Fruit fly (Drosophila melanogaster) whole organism, wandering third instar larva: ENCODE measurements around the gene Gr98b.

Experiments
- Abd-B ChIP-seq: fragments of >200 bp; optimal IDR thresholded peaks from 2 replicates; lab custom pipeline; 2017; ENCODE audit warnings: missing biosample characterization, missing genetic modification characterization
- CG32264 ChIP-seq: fragments of 200-800 bp; sonication (Bioruptor generic); optimal IDR thresholded peaks from 2 replicates; lab custom pipeline; 2016; ENCODE audit warnings: missing biosample characterization, missing genetic modification characterization
- CG9705 ChIP-seq: fragments of 200-800 bp; sonication (Bioruptor generic); optimal IDR thresholded peaks from 2 replicates; lab custom pipeline; 2018; ENCODE audit warnings: missing biosample characterization, mild to moderate bottlenecking, missing genetic modification characterization
- CrebA ChIP-seq: fragments of 200-800 bp; sonication (Bioruptor generic); optimal IDR thresholded peaks from 2 replicates; lab custom pipeline; 2016; ENCODE audit warnings: missing biosample characterization, mild to moderate bottlenecking, missing genetic modification characterization, borderline replicate concordance
- Dfd ChIP-seq: fragments of >200 bp; optimal IDR thresholded peaks from 2 replicates; lab custom pipeline; 2017; ENCODE audit warnings: missing biosample characterization, missing genetic modification characterization
- Dif ChIP-seq: fragments of 200-275, 200-300 bp; sonication (Bioruptor generic); optimal IDR thresholded peaks from 2 replicates; lab custom pipeline; 2018; ENCODE audit warnings: missing biosample characterization, missing genetic modification characterization; ENCODE audit not compliant: partially characterized antibody
- GATAd ChIP-seq: sonication (Bioruptor generic); optimal IDR thresholded peaks from 2 replicates; lab custom pipeline; 2016; ENCODE audit warnings: missing biosample characterization, missing genetic modification characterization
- HLH106 ChIP-seq: fragments of 200-800 bp; optimal IDR thresholded peaks from 3 replicates; lab custom pipeline; 2019; ENCODE audit warnings: missing biosample characterization, mild to moderate bottlenecking, missing genetic modification characterization, moderate library complexity
- Hnf4 ChIP-seq: fragments of 200-800 bp; sonication (Bioruptor generic); optimal IDR thresholded peaks from 2 replicates; lab custom pipeline; 2016; ENCODE audit warnings: missing biosample characterization, mild to moderate bottlenecking, missing genetic modification characterization
- Hr78 ChIP-seq: fragments of >200 bp; optimal IDR thresholded peaks from 2 replicates; lab custom pipeline; 2017; ENCODE audit warnings: missing biosample characterization, missing genetic modification characterization
- Hr83 ChIP-seq: fragments of 200-300 bp; sonication (Bioruptor generic); optimal IDR thresholded peaks from 2 replicates; lab custom pipeline; 2016; ENCODE audit warnings: missing biosample characterization, mild to moderate bottlenecking, missing genetic modification characterization, moderate library complexity; ENCODE audit not compliant: poor library complexity, severe bottlenecking
- Jra ChIP-seq: sonication (Bioruptor generic); optimal IDR thresholded peaks from 2 replicates; lab custom pipeline; 2016; ENCODE audit warnings: missing biosample characterization, missing genetic modification characterization
- Mio ChIP-seq: sonication (Bioruptor generic); optimal IDR thresholded peaks from 2 replicates; lab custom pipeline; 2016; ENCODE audit warnings: missing biosample characterization, missing genetic modification characterization
- Myc ChIP-seq: fragments of >200 bp; optimal IDR thresholded peaks from 2 replicates; lab custom pipeline; 2017
- N ChIP-seq: fragments of >200 bp; optimal IDR thresholded peaks from 2 replicates; lab custom pipeline; 2018; ENCODE audit warnings: missing biosample characterization, missing external identifiers, missing genetic modification characterization
- OdsH ChIP-seq: fragments of 200-800 bp; sonication (Bioruptor generic); optimal IDR thresholded peaks from 2 replicates; lab custom pipeline; 2016; ENCODE audit warnings: missing biosample characterization, mild to moderate bottlenecking, missing genetic modification characterization
- Rel ChIP-seq, 2 experiments: fragments of 200-800 bp; sonication (Bioruptor generic) in 1 of 2; optimal IDR thresholded peaks; 2 replicates in 1 of 2; 3 replicates in 1 of 2; lab custom pipeline; 2016 to 2019; ENCODE audit warnings: mild to moderate bottlenecking in 2 of 2, missing biosample characterization in 2 of 2, missing genetic modification characterization in 2 of 2, moderate library complexity in 1 of 2
- Sp1 ChIP-seq: fragments of 200-800 bp; sonication (Bioruptor generic); optimal IDR thresholded peaks from 3 replicates; lab custom pipeline; 2019; ENCODE audit warnings: missing biosample characterization, mild to moderate bottlenecking, missing genetic modification characterization, moderate library complexity
- Vsx2 ChIP-seq: fragments of 200-300, 225-300 bp; sonication (Bioruptor generic); optimal IDR thresholded peaks from 2 replicates; lab custom pipeline; 2018; ENCODE audit warnings: missing biosample characterization, missing genetic modification characterization; ENCODE audit not compliant: partially characterized antibody
- br ChIP-seq: fragments of 200-800 bp; sonication (Bioruptor generic); optimal IDR thresholded peaks from 2 replicates; lab custom pipeline; 2016; ENCODE audit warnings: missing biosample characterization, missing genetic modification characterization
- brk ChIP-seq: fragments of 200-800 bp; sonication (Bioruptor generic); optimal IDR thresholded peaks from 2 replicates; lab custom pipeline; 2016; ENCODE audit warnings: missing biosample characterization, mild to moderate bottlenecking, missing genetic modification characterization
- dl ChIP-seq, 2 experiments: fragments of 175-275, 200-275 bp in 1 of 2; fragments of 200-275 bp in 1 of 2; sonication (Bioruptor generic); optimal IDR thresholded peaks; lab custom pipeline; 2018; ENCODE audit warnings: mild to moderate bottlenecking in 2 of 2, missing biosample characterization in 2 of 2, missing genetic modification characterization in 2 of 2, moderate library complexity in 2 of 2; ENCODE audit not compliant: partially characterized antibody in 2 of 2, insufficient read depth in 1 of 2
- dmrt93B ChIP-seq: fragments of 200-800 bp; sonication (Bioruptor generic); optimal IDR thresholded peaks from 2 replicates; lab custom pipeline; 2018; ENCODE audit warnings: missing biosample characterization, mild to moderate bottlenecking, missing genetic modification characterization
- dsf ChIP-seq: sonication (Bioruptor generic); optimal IDR thresholded peaks from 2 replicates; lab custom pipeline; 2016; ENCODE audit warnings: missing biosample characterization, missing genetic modification characterization, borderline replicate concordance
- ey ChIP-seq: fragments of 200-800 bp; sonication (Bioruptor generic); optimal IDR thresholded peaks from 2 replicates; lab custom pipeline; 2016; ENCODE audit warnings: missing biosample characterization, missing genetic modification characterization
- foxo ChIP-seq, 2 experiments: fragments of 200-800 bp; sonication (Bioruptor generic); optimal IDR thresholded peaks; 2 replicates in 1 of 2; 3 replicates in 1 of 2; lab custom pipeline; 2016 to 2017; ENCODE audit warnings: missing biosample characterization in 2 of 2, missing genetic modification characterization in 2 of 2
- fru ChIP-seq: fragments of 200-800 bp; sonication (Bioruptor generic); optimal IDR thresholded peaks from 3 replicates; lab custom pipeline; 2016; ENCODE audit warnings: missing biosample characterization, mild to moderate bottlenecking, missing genetic modification characterization
- h ChIP-seq: fragments of 200-800 bp; sonication (Bioruptor generic); optimal IDR thresholded peaks from 3 replicates; lab custom pipeline; 2016; ENCODE audit warnings: missing biosample characterization, mild to moderate bottlenecking, missing genetic modification characterization
- jim ChIP-seq: fragments of 175-275, 200-325 bp; sonication (Bioruptor generic); optimal IDR thresholded peaks from 2 replicates; lab custom pipeline; 2016; ENCODE audit warnings: missing biosample characterization, mild to moderate bottlenecking, missing genetic modification characterization
- lola ChIP-seq: fragments of >200 bp; optimal IDR thresholded peaks from 2 replicates; lab custom pipeline; 2017; ENCODE audit warnings: missing biosample characterization, missing genetic modification characterization
- pan ChIP-seq: fragments of >200 bp; optimal IDR thresholded peaks from 2 replicates; lab custom pipeline; 2017
- psq ChIP-seq: fragments of 200-800 bp; sonication (Bioruptor generic); optimal IDR thresholded peaks from 3 replicates; lab custom pipeline; 2017; ENCODE audit warnings: missing biosample characterization, mild to moderate bottlenecking, missing genetic modification characterization, moderate library complexity
- rgr ChIP-seq: fragments of 200-800 bp; sonication (Bioruptor generic); optimal IDR thresholded peaks from 3 replicates; lab custom pipeline; 2016; ENCODE audit warnings: missing biosample characterization, mild to moderate bottlenecking, missing genetic modification characterization
- sage ChIP-seq: fragments of 200-800 bp; sonication (Bioruptor generic); optimal IDR thresholded peaks from 2 replicates; lab custom pipeline; 2016; ENCODE audit warnings: missing biosample characterization, mild to moderate bottlenecking, missing genetic modification characterization
- sv ChIP-seq: fragments of 200-800 bp; sonication (Bioruptor generic); optimal IDR thresholded peaks from 3 replicates; lab custom pipeline; 2016; ENCODE audit warnings: missing biosample characterization, missing genetic modification characterization
- tai ChIP-seq: sonication (Bioruptor generic); optimal IDR thresholded peaks from 2 replicates; lab custom pipeline; 2016; ENCODE audit warnings: missing biosample characterization, missing genetic modification characterization
- usp ChIP-seq: fragments of >200 bp; optimal IDR thresholded peaks from 2 replicates; lab custom pipeline; 2017; ENCODE audit warnings: missing biosample characterization, missing genetic modification characterization
- woc ChIP-seq: sonication (Bioruptor generic); optimal IDR thresholded peaks from 2 replicates; lab custom pipeline; 2016; ENCODE audit warnings: missing biosample characterization, mild to moderate bottlenecking, missing genetic modification characterization

Gene Gr98b

dm6 chr3R:27556466-27556865, 14.2 kb downstream of the Gr98b start:
- TF ChIP-seq OdsH: no peak
- TF ChIP-seq Rel (GFP tag; optimal IDR thresholded peaks at IDR 0.05; lab: Kevin White, UChicago): no peak
- TF ChIP-seq Rel (tag; optimal IDR thresholded peaks at IDR 0.05; lab: Kevin White, UChicago): peak; percentile 84

dm6 chr3R:27556972-27557371, 14.7 kb downstream of the Gr98b start:
- TF ChIP-seq jim (no peak), dl (GFP tag; optimal IDR thresholded peaks at IDR 0.05; lab: Kevin White, UChicago; ENCODE audit: insufficient read depth in 1 of 2, partially characterized antibody in 2 of 2) (no peak), sage (GFP tag; lab: Kevin White, UChicago) (no peak), rgr (GFP tag; lab: Kevin White, UChicago) (peak; percentile 35), dsf (GFP tag; lab: Kevin White, UChicago) (no peak), lola (GFP tag; lab: Kevin White, UChicago) (no peak), Sp1 (GFP tag; lab: Kevin White, UChicago) (peak; percentile 24), tai (no peak), dmrt93B (GFP tag; lab: Kevin White, UChicago) (peak; percentile 41), woc (peak; percentile 13), Dif (GFP tag; lab: Kevin White, UChicago) (no peak), psq (peak; percentile 49), usp (GFP tag; lab: Kevin White, UChicago) (no peak), Jra (GFP tag; lab: Kevin White, UChicago) (no peak), Hr83 (GFP tag; lab: Kevin White, UChicago) (no peak), sv (peak; percentile 23), N (no peak), brk (no peak), CG32264 (GFP tag; lab: Kevin White, UChicago) (no peak), CG9705 (peak; percentile 22), GATAd (GFP tag; lab: Kevin White, UChicago) (no peak), br (peak; percentile 61), CrebA (GFP tag; lab: Kevin White, UChicago) (no peak), Myc (no peak), h (GFP tag; lab: Kevin White, UChicago) (peak; percentile 74), Rel (GFP tag; optimal IDR thresholded peaks at IDR 0.05; lab: Kevin White, UChicago) (no peak), Rel (tag; optimal IDR thresholded peaks at IDR 0.05; lab: Kevin White, UChicago) (no peak), Vsx2 (GFP tag; lab: Kevin White, UChicago) (no peak), HLH106 (tag; lab: Kevin White, UChicago) (peak; percentile 66), Hr78 (GFP tag; lab: Kevin White, UChicago) (no peak), Hnf4 (GFP tag; lab: Kevin White, UChicago) (no peak), OdsH (peak; percentile 12), Mio (GFP tag; lab: Kevin White, UChicago) (no peak), Dfd (GFP tag; lab: Kevin White, UChicago) (no peak), pan (lab: Kevin White, UChicago) (no peak), ey (GFP tag; lab: Kevin White, UChicago) (peak; percentile 63), fru (peak; percentile 61), foxo (GFP tag; optimal IDR thresholded peaks at IDR 0.05; lab: Kevin White, UChicago) (peak in 1 of 2 experiments; percentile 62), Abd-B (GFP tag; lab: Kevin White, UChicago) (no peak)
- TF ChIP-seq, all 38 proteins: peak for 14

dm6 chr3R:27557970-27558659, 15.8 kb downstream of the Gr98b start:
- TF ChIP-seq tai: no peak
- no peak for TF ChIP-seq rgr (GFP tag; lab: Kevin White, UChicago)
- no peak for TF ChIP-seq Dfd (GFP tag; lab: Kevin White, UChicago)
- no peak for TF ChIP-seq Hr78 (GFP tag; lab: Kevin White, UChicago)
- TF ChIP-seq lola (GFP tag; lab: Kevin White, UChicago): no peak
- TF ChIP-seq fru: no peak
